Worm (Caenorhabditis elegans) whole organism, L3 larva: ENCODE measurements around the gene miro-1.

Experiments
- ama-1 ChIP-seq: fragments of 150-350 bp; optimal IDR thresholded peaks from 2 replicates; lab custom pipeline; 2018
- lsy-12 ChIP-seq: sonication (generic microtip); optimal IDR thresholded peaks from 2 replicates; lab custom pipeline; 2016; ENCODE audit warnings: mild to moderate bottlenecking, missing genetic modification characterization, missing compliant biosample characterization
- pha-4 ChIP-seq: fragments of 150-350 bp; optimal IDR thresholded peaks from 2 replicates; lab custom pipeline; 2014; ENCODE audit warnings: missing biosample characterization, missing genetic modification reagents, missing genetic modification characterization

miro-1 gene

DNA sequence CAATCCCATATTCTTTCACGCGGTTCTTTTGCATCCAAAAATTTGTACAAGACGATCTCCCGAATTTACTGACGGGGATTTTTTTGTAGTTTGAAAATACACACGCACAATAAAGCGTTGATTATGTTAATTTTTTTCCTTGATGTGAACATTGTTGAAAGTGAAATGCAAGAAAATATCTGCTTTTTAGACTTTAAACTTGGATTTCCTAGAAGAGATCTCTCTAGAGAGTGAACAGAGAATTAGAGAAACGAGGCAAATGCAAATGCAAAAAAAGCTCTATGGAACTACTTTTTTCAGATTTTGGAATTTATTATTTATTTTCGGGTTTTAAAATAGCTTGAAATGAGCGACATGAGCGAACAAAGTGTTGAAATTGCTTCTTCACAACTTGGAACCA, 50.5 kb downstream of the miro-1 start, which contains the start of gene F29B9.1:
TSS of gene F29B9.1 (plus strand) at position 301 of the 400 bp plus-strand sequence.
- TF ChIP-seq lsy-12 (tag; lab: Kevin White, UChicago) (no peak), ama-1 (lab: Kevin White, UChicago) (no peak), pha-4 (tag; lab: Kevin White, UChicago) (peak; percentile 17)
